Worm (Caenorhabditis elegans) whole organism, L2 larva: ENCODE data around the gene pitr-5.
A peak's percentile ranks its signal among the peaks of the same experiment; 100 is the strongest.

Experiments
- alr-1 ChIP-seq: fragments of 150-350 bp; optimal IDR thresholded peaks from 2 replicates; lab custom pipeline; 2014; ENCODE audit warnings: missing biosample characterization, missing genetic modification characterization
- ama-1 ChIP-seq: fragments of 150-350 bp; optimal IDR thresholded peaks from 2 replicates; lab custom pipeline; 2018; ENCODE audit warnings: inconsistent platforms
- fos-1 ChIP-seq: fragments of 150-350 bp; optimal IDR thresholded peaks from 2 replicates; lab custom pipeline; 2014; ENCODE audit warnings: missing biosample characterization, missing genetic modification characterization
- mdl-1 ChIP-seq, 2 experiments: fragments of 150-350 bp in 1 of 2; sonication (generic microtip) in 1 of 2; optimal IDR thresholded peaks; 2 replicates each; lab custom pipeline; 2017; ENCODE audit warnings: missing biosample characterization in 2 of 2, missing genetic modification characterization in 2 of 2
- nhr-21 ChIP-seq: fragments of 150-350 bp; optimal IDR thresholded peaks from 2 replicates; lab custom pipeline; 2014; ENCODE audit warnings: missing biosample characterization, missing genetic modification characterization
- skn-1 ChIP-seq: sonication (generic microtip); optimal IDR thresholded peaks from 2 replicates; lab custom pipeline; 2017; ENCODE audit warnings: missing biosample characterization, missing genetic modification characterization
- snpc-4 ChIP-seq: fragments of 150-350 bp; optimal IDR thresholded peaks from 2 replicates; lab custom pipeline; 2014; ENCODE audit warnings: missing biosample characterization, missing genetic modification characterization

Gene pitr-5

ce11 chrV:7237133-7237532 is 52.5 kb downstream of the pitr-5 start, which contains the start of gene hyls-1 (continued):
- TF ChIP-seq skn-1: peak; percentile 64
- no peak for TF ChIP-seq mdl-1 (tag; optimal IDR thresholded peaks at IDR 0.05; lab: Kevin White, UChicago)
- TF ChIP-seq snpc-4 (tag; lab: Kevin White, UChicago): peak; percentile 18
- TF ChIP-seq alr-1 (tag; lab: Kevin White, UChicago): no peak
- peak; percentile 29 for TF ChIP-seq fos-1 (tag; lab: Kevin White, UChicago)
- TF ChIP-seq ama-1 (lab: Kevin White, UChicago): no peak
- peak; percentile 70 for TF ChIP-seq nhr-21
- TF ChIP-seq, all 48 proteins: peak for 25
